Fruit fly (Drosophila melanogaster) Kc167 (cell line): ENCODE measurements around the gene CG6290.

Experiments
- Myc ChIP-seq: fragments of >200 bp; optimal IDR thresholded peaks from 2 replicates; lab custom pipeline; 2017; ENCODE audit warnings: missing external identifiers
- Sin3A ChIP-seq: fragments of >200 bp; optimal IDR thresholded peaks from 2 replicates; lab custom pipeline; 2018; ENCODE audit warnings: missing external identifiers
- h ChIP-seq: fragments of >200 bp; optimal IDR thresholded peaks from 3 replicates; lab custom pipeline; 2018; ENCODE audit warnings: missing external identifiers
- insv ChIP-seq: fragments of >200 bp; optimal IDR thresholded peaks from 3 replicates; lab custom pipeline; 2018; ENCODE audit warnings: missing external identifiers
- psq ChIP-seq: fragments of >200 bp; optimal IDR thresholded peaks from 2 replicates; lab custom pipeline; 2017; ENCODE audit warnings: missing external identifiers
- ttk ChIP-seq: sonication (Bioruptor generic); optimal IDR thresholded peaks from 2 replicates; lab custom pipeline; 2017; ENCODE audit warnings: missing external identifiers

- TF ChIP-seq psq (lab: Kevin White, UChicago), result no peak
- no peak for TF ChIP-seq insv (lab: Kevin White, UChicago)
- no peak for TF ChIP-seq Sin3A
- TF ChIP-seq ttk, result no peak
- no peak for TF ChIP-seq h (lab: Kevin White, UChicago)
- no peak for TF ChIP-seq Myc (lab: Kevin White, UChicago)
Observed at dm6 chrX:18437190-18437589, at the start of gene CG6290.
